Fruit fly (Drosophila melanogaster) whole organism, embryonic: ENCODE data around the gene CG43322.

Experiments used
- Bteb2 ChIP-seq: fragments of 200-800 bp; sonication (Bioruptor generic); optimal IDR thresholded peaks from 2 replicates; lab custom pipeline; 2016; ENCODE audit warnings: missing biosample characterization, missing genetic modification characterization
- C15 ChIP-seq: fragments of 200-800 bp; sonication (Bioruptor generic); IDR thresholded peaks from 3 replicates; pipeline ENCODE4 v1.3.6; 2022; ENCODE audit warnings: missing biosample characterization, missing genetic modification characterization
- CG10654 ChIP-seq: fragments of 200-800 bp; sonication (Bioruptor generic); optimal IDR thresholded peaks from 2 replicates; lab custom pipeline; 2016; ENCODE audit warnings: missing biosample characterization, missing genetic modification characterization
- CG14014 ChIP-seq: fragments of 200-800 bp; sonication (Bioruptor generic); IDR thresholded peaks from 2 replicates; pipeline ENCODE4 v1.3.6; 2022; ENCODE audit warnings: missing biosample characterization, missing genetic modification characterization
- CG15073 ChIP-seq: fragments of 200-800 bp; sonication (Bioruptor generic); optimal IDR thresholded peaks from 2 replicates; lab custom pipeline; 2016; ENCODE audit warnings: missing biosample characterization, missing genetic modification characterization
- CG15514 ChIP-seq: fragments of 200-800 bp; sonication (Bioruptor generic); optimal IDR thresholded peaks from 3 replicates; lab custom pipeline; 2017; ENCODE audit warnings: missing biosample characterization, missing genetic modification characterization, mild to moderate bottlenecking, moderate library complexity, missing genetic modification reagents
- CG16813 ChIP-seq: fragments of 200-800 bp; sonication (Bioruptor generic); IDR thresholded peaks from 3 replicates; pipeline ENCODE4 v1.3.6; 2022; ENCODE audit warnings: missing biosample characterization, missing genetic modification characterization; ENCODE audit not compliant: partially characterized antibody
- CG32532 ChIP-seq: fragments of 200-800 bp; sonication (Bioruptor generic); IDR thresholded peaks from 2 replicates; pipeline ENCODE4 v1.3.6; 2022; ENCODE audit warnings: missing biosample characterization, missing genetic modification characterization
- CG4820 ChIP-seq: fragments of 200-800 bp; sonication (Bioruptor generic); optimal IDR thresholded peaks from 3 replicates; lab custom pipeline; 2016; ENCODE audit warnings: missing biosample characterization, missing genetic modification characterization
- CG4854 ChIP-seq: fragments of 200-800 bp; sonication (Bioruptor generic); optimal IDR thresholded peaks from 2 replicates; lab custom pipeline; 2016; ENCODE audit warnings: missing biosample characterization, missing genetic modification characterization, inconsistent platforms
- CG6683 ChIP-seq: fragments of 200-800 bp; sonication (Bioruptor generic); optimal IDR thresholded peaks from 2 replicates; lab custom pipeline; 2017; ENCODE audit warnings: missing biosample characterization, mild to moderate bottlenecking, missing genetic modification characterization, missing genetic modification reagents
- CG6765 ChIP-seq: fragments of 200-800 bp; sonication (Bioruptor generic); optimal IDR thresholded peaks from 3 replicates; lab custom pipeline; 2017; ENCODE audit warnings: missing biosample characterization, mild to moderate bottlenecking, missing genetic modification characterization
- CG7271 ChIP-seq: fragments of 200-800 bp; sonication (Bioruptor generic); optimal IDR thresholded peaks from 2 replicates; lab custom pipeline; 2018; ENCODE audit warnings: missing biosample characterization, mild to moderate bottlenecking, missing genetic modification characterization, moderate library complexity
- CG8924 ChIP-seq: fragments of 200-800 bp; optimal IDR thresholded peaks from 3 replicates; lab custom pipeline; 2019; ENCODE audit warnings: missing biosample characterization, mild to moderate bottlenecking, missing genetic modification characterization, moderate library complexity
- CG9609 ChIP-seq: fragments of 200-800 bp; sonication (Bioruptor generic); optimal IDR thresholded peaks from 3 replicates; lab custom pipeline; 2016; ENCODE audit warnings: missing biosample characterization, missing genetic modification characterization
- CoRest ChIP-seq: fragments of 200-800 bp; sonication (Bioruptor generic); optimal IDR thresholded peaks from 3 replicates; lab custom pipeline; 2018; ENCODE audit warnings: missing biosample characterization, mild to moderate bottlenecking, missing genetic modification characterization, moderate library complexity
- Doc2 ChIP-seq: fragments of 200-800 bp; sonication (Bioruptor generic); IDR thresholded peaks from 2 replicates; pipeline ENCODE4 v1.3.6; 2022; ENCODE audit warnings: missing biosample characterization, missing genetic modification characterization
- Doc3 ChIP-seq: fragments of 200-800 bp; sonication (Bioruptor generic); IDR thresholded peaks from 3 replicates; pipeline ENCODE4 v1.3.6; 2022; ENCODE audit warnings: missing biosample characterization, missing genetic modification characterization; ENCODE audit not compliant: partially characterized antibody
- E2f2 ChIP-seq: fragments of 200-800 bp; sonication (Bioruptor generic); IDR thresholded peaks from 2 replicates; pipeline ENCODE4 v1.3.6; 2022; ENCODE audit warnings: missing biosample characterization, missing genetic modification characterization
- Gsc ChIP-seq: fragments of 200-800 bp; sonication (Bioruptor generic); IDR thresholded peaks from 2 replicates; pipeline ENCODE4 v1.3.6; 2022; ENCODE audit warnings: missing biosample characterization, missing genetic modification characterization
- Lpt ChIP-seq: fragments of >200 bp; optimal IDR thresholded peaks from 2 replicates; lab custom pipeline; 2018; ENCODE audit warnings: missing biosample characterization, missing genetic modification characterization
- Xrp1 ChIP-seq: fragments of 200-800 bp; sonication (Bioruptor generic); IDR thresholded peaks from 2 replicates; pipeline ENCODE4 v1.3.6; 2022; ENCODE audit warnings: missing biosample characterization, missing genetic modification characterization
- YL-1 ChIP-seq: fragments of 200-800 bp; sonication (Bioruptor generic); optimal IDR thresholded peaks from 3 replicates; lab custom pipeline; 2017; ENCODE audit warnings: missing biosample characterization, mild to moderate bottlenecking, missing genetic modification characterization
- bbx ChIP-seq: fragments of 200-800 bp; sonication (Bioruptor generic); IDR thresholded peaks from 2 replicates; pipeline ENCODE4 v1.3.6; 2022; ENCODE audit warnings: missing biosample characterization, missing genetic modification characterization; ENCODE audit not compliant: partially characterized antibody
- ci ChIP-seq: fragments of 200-800 bp; sonication (Bioruptor generic); IDR thresholded peaks from 3 replicates; pipeline ENCODE4 v1.3.6; 2022; ENCODE audit warnings: missing biosample characterization, missing genetic modification characterization
- corto ChIP-seq: fragments of 200-800 bp; sonication (Bioruptor generic); optimal IDR thresholded peaks from 2 replicates; lab custom pipeline; 2016; ENCODE audit warnings: missing biosample characterization, mild to moderate bottlenecking, missing genetic modification characterization, moderate library complexity
- dimm ChIP-seq: fragments of 200-800 bp; sonication (Bioruptor generic); IDR thresholded peaks from 2 replicates; pipeline ENCODE4 v1.3.6; 2022; ENCODE audit warnings: missing biosample characterization, missing genetic modification characterization
- dpn ChIP-seq, 2 experiments: fragments of 200-800 bp; sonication (Bioruptor generic); optimal IDR thresholded peaks; 3 replicates each; lab custom pipeline; 2016; ENCODE audit warnings: missing biosample characterization in 2 of 2, missing genetic modification characterization in 2 of 2
- fru ChIP-seq: fragments of >200 bp; optimal IDR thresholded peaks from 2 replicates; lab custom pipeline; 2017
- fu2 ChIP-seq: fragments of 200-800 bp; sonication (Bioruptor generic); optimal IDR thresholded peaks from 2 replicates; lab custom pipeline; 2016; ENCODE audit warnings: missing biosample characterization, missing genetic modification characterization
- gce ChIP-seq: fragments of 200-800 bp; sonication (Bioruptor generic); IDR thresholded peaks from 3 replicates; pipeline ENCODE4 v1.3.6; 2022; ENCODE audit warnings: missing biosample characterization, missing genetic modification characterization
- gcm ChIP-seq: fragments of 200-800 bp; sonication (Bioruptor generic); optimal IDR thresholded peaks from 2 replicates; lab custom pipeline; 2019; ENCODE audit warnings: missing biosample characterization, mild to moderate bottlenecking, missing genetic modification characterization, moderate library complexity
- gfzf ChIP-seq: fragments of 200-800 bp; sonication (Bioruptor generic); optimal IDR thresholded peaks from 2 replicates; lab custom pipeline; 2016; ENCODE audit warnings: missing biosample characterization, mild to moderate bottlenecking, missing genetic modification characterization, moderate library complexity
- gsb ChIP-seq: fragments of 200-800 bp; sonication (Bioruptor generic); IDR thresholded peaks from 2 replicates; pipeline ENCODE4 v1.3.6; 2022; ENCODE audit warnings: missing biosample characterization, missing genetic modification characterization
- gsb-n ChIP-seq: fragments of 200-800 bp; sonication (Bioruptor generic); optimal IDR thresholded peaks from 3 replicates; lab custom pipeline; 2018; ENCODE audit warnings: missing biosample characterization, mild to moderate bottlenecking, missing genetic modification characterization
- hb ChIP-seq: fragments of 200-800 bp; sonication (Bioruptor generic); IDR thresholded peaks from 3 replicates; pipeline ENCODE4 v1.3.6; 2022; ENCODE audit warnings: missing biosample characterization, missing genetic modification characterization; ENCODE audit not compliant: partially characterized antibody
- lab ChIP-seq: fragments of 200-800 bp; sonication (Bioruptor generic); optimal IDR thresholded peaks from 3 replicates; lab custom pipeline; 2017; ENCODE audit warnings: missing biosample characterization, missing genetic modification characterization, mild to moderate bottlenecking, moderate library complexity, missing genetic modification reagents
- lmd ChIP-seq: fragments of 200-800 bp; sonication (Bioruptor generic); IDR thresholded peaks from 2 replicates; pipeline ENCODE4 v1.3.6; 2022; ENCODE audit warnings: missing biosample characterization, missing genetic modification characterization
- nmo ChIP-seq: fragments of 200-800 bp; sonication (Bioruptor generic); optimal IDR thresholded peaks from 2 replicates; lab custom pipeline; 2018; ENCODE audit warnings: missing biosample characterization, mild to moderate bottlenecking, missing genetic modification characterization, moderate library complexity
- otp ChIP-seq: fragments of 200-800 bp; sonication (Bioruptor generic); IDR thresholded peaks from 3 replicates; pipeline ENCODE4, ENCODE4 v1.3.6; 2022; ENCODE audit warnings: missing biosample characterization, missing genetic modification characterization
- pan ChIP-seq, 4 experiments: fragments of >200 bp in 3 of 4; fragments of 200-800 bp in 1 of 4; sonication (Bioruptor generic) in 1 of 4; optimal IDR thresholded peaks in 3 of 4; IDR thresholded peaks in 1 of 4; 2 replicates each; pipeline versions ENCODE4 v1.3.6 to Lab custom; 2017 to 2022; ENCODE audit warnings: missing biosample characterization in 2 of 4, missing genetic modification characterization in 2 of 4, mixed read lengths in 1 of 4
- pho ChIP-seq: fragments of 200-800 bp; sonication (Bioruptor generic); optimal IDR thresholded peaks from 2 replicates; lab custom pipeline; 2016; ENCODE audit warnings: missing biosample characterization, missing genetic modification characterization
- phol ChIP-seq: fragments of 200-800 bp; sonication (Bioruptor generic); optimal IDR thresholded peaks from 3 replicates; lab custom pipeline; 2018; ENCODE audit warnings: missing biosample characterization, mild to moderate bottlenecking, missing genetic modification characterization, moderate library complexity
- ro ChIP-seq: fragments of 200-800 bp; sonication (Bioruptor generic); IDR thresholded peaks from 2 replicates; pipeline ENCODE4 v1.3.6; 2022; ENCODE audit warnings: missing biosample characterization, missing genetic modification characterization
- scrt ChIP-seq: fragments of 200-800 bp; sonication (Bioruptor generic); optimal IDR thresholded peaks from 2 replicates; lab custom pipeline; 2018; ENCODE audit warnings: missing biosample characterization, mild to moderate bottlenecking, missing genetic modification characterization, moderate library complexity
- sqz ChIP-seq: fragments of 200-800 bp; sonication (Bioruptor generic); optimal IDR thresholded peaks from 3 replicates; lab custom pipeline; 2018; ENCODE audit warnings: missing biosample characterization, mild to moderate bottlenecking, missing genetic modification characterization
- trem ChIP-seq: fragments of 200-800 bp; optimal IDR thresholded peaks from 3 replicates; lab custom pipeline; 2019; ENCODE audit warnings: missing biosample characterization, mild to moderate bottlenecking, missing genetic modification characterization, moderate library complexity
- tup ChIP-seq: fragments of 200-800 bp; sonication (Bioruptor generic); optimal IDR thresholded peaks from 2 replicates; lab custom pipeline; 2016; ENCODE audit warnings: missing biosample characterization, mild to moderate bottlenecking, missing genetic modification characterization, moderate library complexity
- wek ChIP-seq: fragments of 200-800 bp; sonication (Bioruptor generic); optimal IDR thresholded peaks from 3 replicates; lab custom pipeline; 2018; ENCODE audit warnings: missing biosample characterization, mild to moderate bottlenecking, missing genetic modification characterization, moderate library complexity
- wor ChIP-seq: fragments of 200-800 bp; sonication (Bioruptor generic); IDR thresholded peaks from 2 replicates; pipeline ENCODE4 v1.3.6; 2022; ENCODE audit warnings: missing biosample characterization, missing genetic modification characterization
- yki ChIP-seq: fragments of >200 bp; optimal IDR thresholded peaks from 3 replicates; lab custom pipeline; 2018

Gene CG43322

DNA sequence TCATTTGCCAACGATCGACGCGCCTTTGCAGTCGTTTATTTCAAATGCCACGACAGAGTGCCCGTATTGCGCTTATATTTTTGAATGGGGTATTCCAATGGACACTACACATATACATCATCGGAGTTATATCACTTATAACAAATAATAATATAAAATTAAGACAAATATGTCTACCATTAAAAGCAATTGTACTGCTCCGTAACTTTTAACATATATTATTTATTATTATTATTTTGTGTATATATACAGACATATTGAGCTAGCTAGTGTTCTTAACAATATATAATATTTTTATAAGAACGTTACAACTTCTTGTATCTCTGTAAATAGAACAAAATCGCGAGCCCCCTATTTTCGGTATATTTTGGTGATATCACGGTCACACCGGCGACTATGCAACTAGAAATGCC lies 49.2 kb upstream of the CG43322 start, which contains the start of the genes sip2 and Coprox (continued):
- TF ChIP-seq corto: no peak
- no peak for TF ChIP-seq Doc3 (GFP tag; lab: Robert Waterston, UW)
- no peak for TF ChIP-seq gsb
- no peak for TF ChIP-seq Gsc
- peak; percentile 49 for TF ChIP-seq gfzf (GFP tag; lab: Kevin White, UChicago)
- TF ChIP-seq CG32532 (GFP tag; lab: Robert Waterston, UW): peak; percentile 78
- no peak for TF ChIP-seq Bteb2 (GFP tag; lab: Kevin White, UChicago)
- TF ChIP-seq phol (tag; lab: Kevin White, UChicago): peak; percentile 76
- TF ChIP-seq trem (tag; lab: Kevin White, UChicago): peak; percentile 80
- TF ChIP-seq C15 (GFP tag; lab: Robert Waterston, UW): no peak
- TF ChIP-seq dimm (GFP tag; lab: Robert Waterston, UW): no peak
- no peak for TF ChIP-seq wor (GFP tag; lab: Robert Waterston, UW)
- TF ChIP-seq gsb-n (tag; lab: Kevin White, UChicago): no peak
- no peak for TF ChIP-seq fru (lab: Kevin White, UChicago)
- no peak for TF ChIP-seq CG6765 (GFP tag; lab: Kevin White, UChicago)
- TF ChIP-seq yki (lab: Kevin White, UChicago): no peak
- no peak for TF ChIP-seq Doc2 (GFP tag; lab: Robert Waterston, UW)
- no peak for TF ChIP-seq Lpt
- no peak for TF ChIP-seq CG10654
- no peak for TF ChIP-seq ro (GFP tag; lab: Robert Waterston, UW)
- peak; percentile 86 for TF ChIP-seq CG8924
- TF ChIP-seq CG7271: peak; percentile 62
- no peak for TF ChIP-seq CG16813 (GFP tag; lab: Robert Waterston, UW)
- TF ChIP-seq E2f2 (GFP tag; lab: Robert Waterston, UW): peak; percentile 84
- peak in 1 of 2 experiments; percentile 71 for TF ChIP-seq dpn (GFP tag; optimal IDR thresholded peaks at IDR 0.05; lab: Kevin White, UChicago)
- TF ChIP-seq ci: 0 out of 3 replicates have a peak, but pooled peaks have one; percentile 45
- TF ChIP-seq Xrp1: peak; percentile 67
- TF ChIP-seq scrt (GFP tag; lab: Kevin White, UChicago): no peak
- no peak for TF ChIP-seq hb
- TF ChIP-seq fu2: no peak
- no peak for TF ChIP-seq CG9609 (GFP tag; lab: Kevin White, UChicago)
- no peak for TF ChIP-seq otp (GFP tag; lab: Robert Waterston, UW)
- no peak for TF ChIP-seq tup (GFP tag; lab: Kevin White, UChicago)
- peak; percentile 82 for TF ChIP-seq nmo (GFP tag; lab: Kevin White, UChicago)
- TF ChIP-seq CG15514 (GFP tag; lab: Kevin White, UChicago): peak; percentile 72
- no peak for TF ChIP-seq gce (GFP tag; lab: Robert Waterston, UW)
- no peak for TF ChIP-seq bbx
- TF ChIP-seq CG4820 (GFP tag; lab: Kevin White, UChicago): peak; percentile 27
- peak; percentile 36 for TF ChIP-seq CG6683
- no peak for TF ChIP-seq lab
- TF ChIP-seq CG15073 (GFP tag; lab: Kevin White, UChicago): no peak
- peak; percentile 59 for TF ChIP-seq CG14014 (GFP tag; lab: Robert Waterston, UW)
- TF ChIP-seq gcm (GFP tag; lab: Kevin White, UChicago): peak; percentile 75
- TF ChIP-seq lmd: peak; percentile 55; the same call in 1 of the 2 replicates
- no peak for TF ChIP-seq CG4854 (GFP tag; lab: Kevin White, UChicago)
- TF ChIP-seq YL-1: peak; percentile 76
- TF ChIP-seq sqz (GFP tag; lab: Kevin White, UChicago): no peak
- no peak for TF ChIP-seq pho (GFP tag; lab: Kevin White, UChicago)
- TF ChIP-seq CoRest: peak; percentile 85
- no peak for TF ChIP-seq pan (optimal IDR thresholded peaks at IDR 0.05; lab: Kevin White, UChicago)
- TF ChIP-seq pan (GFP tag; optimal IDR thresholded peaks at IDR 0.05 in 1 of 2, IDR thresholded peaks at IDR 0.05 in 1 of 2): peak in 1 of 2 experiments; percentile 57
- TF ChIP-seq wek: peak; percentile 95
